Fruit fly (Drosophila melanogaster) whole organism, embryonic: ENCODE results near the gene CG14147.

Source experiments
- CG15601 ChIP-seq: fragments of 200-800 bp; sonication (Bioruptor generic); optimal IDR thresholded peaks from 3 replicates; lab custom pipeline; 2019; ENCODE audit warnings: missing biosample characterization, mild to moderate bottlenecking, missing genetic modification characterization, moderate library complexity
- CG5180 ChIP-seq: fragments of 200-800 bp; sonication (Bioruptor generic); optimal IDR thresholded peaks from 3 replicates; lab custom pipeline; 2017; ENCODE audit warnings: missing biosample characterization, missing genetic modification characterization, mild to moderate bottlenecking, moderate library complexity, missing genetic modification reagents
- Dfd ChIP-seq, 2 experiments: fragments of >200 bp; optimal IDR thresholded peaks; 2 replicates each; lab custom pipeline; 2017; ENCODE audit warnings: missing biosample characterization in 2 of 2, missing genetic modification characterization in 2 of 2
- Poxn ChIP-seq: fragments of 200-800 bp; sonication (Bioruptor generic); IDR thresholded peaks from 2 replicates; pipeline ENCODE4 v1.3.6; 2022; ENCODE audit warnings: missing biosample characterization, missing genetic modification characterization
- bsh ChIP-seq, 2 experiments: fragments of 200-800 bp; sonication (Bioruptor generic); optimal IDR thresholded peaks; 2 replicates each; lab custom pipeline; 2017 to 2018; ENCODE audit warnings: mild to moderate bottlenecking in 2 of 2, missing biosample characterization in 2 of 2, missing genetic modification characterization in 2 of 2, moderate library complexity in 1 of 2
- nom ChIP-seq: fragments of 200-800 bp; sonication (Bioruptor generic); optimal IDR thresholded peaks from 2 replicates; lab custom pipeline; 2017; ENCODE audit warnings: missing biosample characterization, missing genetic modification characterization, mild to moderate bottlenecking, moderate library complexity, missing genetic modification reagents
- pum ChIP-seq: fragments of 200-800 bp; sonication (Bioruptor generic); optimal IDR thresholded peaks from 2 replicates; lab custom pipeline; 2016; ENCODE audit warnings: missing biosample characterization, missing genetic modification characterization
- sim ChIP-seq: fragments of 200-800 bp; sonication (Bioruptor generic); IDR thresholded peaks from 2 replicates; pipeline ENCODE4 v1.3.6; 2022; ENCODE audit warnings: missing biosample characterization, missing genetic modification characterization

The CG14147 gene

DNA sequence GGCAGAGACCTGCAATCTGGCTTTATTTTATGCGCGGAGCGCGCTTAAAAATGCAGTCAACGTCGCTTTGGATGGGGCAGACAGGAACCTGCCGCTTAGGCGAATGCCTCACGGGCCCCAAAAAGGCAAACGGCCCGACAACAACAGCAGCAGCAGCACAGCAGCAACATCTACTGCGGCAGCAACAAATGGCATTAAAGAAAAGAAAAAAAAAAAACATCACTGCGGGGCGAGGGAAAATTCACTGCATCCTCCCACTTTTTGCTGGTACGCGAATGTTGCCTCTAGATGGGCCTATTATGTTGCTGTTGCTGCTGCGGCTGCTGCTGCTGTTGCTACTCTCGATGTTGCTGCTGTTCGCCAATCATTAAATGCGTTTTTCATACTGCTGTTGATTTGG is 49.5 kb downstream of the CG14147 start:
- TF ChIP-seq CG5180 (GFP tag; lab: Kevin White, UChicago) (no peak), sim (GFP tag; lab: Robert Waterston, UW) (no peak), nom (GFP tag; lab: Kevin White, UChicago) (peak; percentile 3), pum (GFP tag; lab: Kevin White, UChicago) (no peak), Dfd (GFP tag; optimal IDR thresholded peaks at IDR 0.05; lab: Kevin White, UChicago) (peak in 1 of 2 experiments; percentile 34), CG15601 (no peak), bsh (GFP tag; optimal IDR thresholded peaks at IDR 0.05; lab: Kevin White, UChicago) (peak in 1 of 2 experiments; percentile 7), Poxn (GFP tag; lab: Robert Waterston, UW) (no peak)
- TF ChIP-seq, all 482 proteins: peak for 3
